Worm (Caenorhabditis elegans) whole organism, midembryonic: Measurements from ENCODE around the gene H12D21.9.

Experiments used
- T22C8.4 ChIP-seq: fragments of 200-800 bp; sonication (Bioruptor generic); IDR thresholded peaks from 2 replicates; pipeline ENCODE4 v1.3.6; 2022; ENCODE audit warnings: missing genetic modification characterization, missing compliant biosample characterization
- cog-1 ChIP-seq: sonication (generic microtip); optimal IDR thresholded peaks from 2 replicates; lab custom pipeline; 2016; ENCODE audit warnings: missing genetic modification characterization, missing compliant biosample characterization
- flt-1 ChIP-seq: fragments of 200-800 bp; sonication (Bioruptor generic); IDR thresholded peaks from 2 replicates; pipeline ENCODE4 v1.3.6; 2022; ENCODE audit warnings: missing genetic modification characterization, missing compliant biosample characterization
- klf-2 ChIP-seq: fragments of 200-800 bp; sonication (Bioruptor generic); conservative IDR thresholded peaks from 2 replicates; pipeline ENCODE4 v1.3.6; 2022; ENCODE audit warnings: missing genetic modification reagents, missing genetic modification characterization, missing compliant biosample characterization
- med-1 ChIP-seq: sonication (generic microtip); optimal IDR thresholded peaks from 2 replicates; lab custom pipeline; 2017; ENCODE audit warnings: missing genetic modification characterization, mild to moderate bottlenecking, missing compliant biosample characterization, antibody characterized with exemption, missing genetic modification reagents; ENCODE audit not compliant: insufficient read depth
- ref-1 ChIP-seq: fragments of 200-800 bp; sonication (Bioruptor generic); conservative IDR thresholded peaks from 2 replicates; pipeline ENCODE4 v1.3.6; 2022; ENCODE audit warnings: missing genetic modification reagents, missing genetic modification characterization, missing compliant biosample characterization
- tab-1 ChIP-seq: fragments of 200-800 bp; sonication (Bioruptor generic); IDR thresholded peaks from 2 replicates; pipeline ENCODE4 v1.3.6; 2022; ENCODE audit warnings: missing genetic modification characterization, missing compliant biosample characterization
- ztf-23 ChIP-seq: fragments of 200-800 bp; sonication (Bioruptor generic); IDR thresholded peaks from 2 replicates; pipeline ENCODE4 v1.3.6; 2022; ENCODE audit warnings: missing genetic modification reagents, missing genetic modification characterization, missing compliant biosample characterization
- ztf-29 ChIP-seq: fragments of 200-800 bp; sonication (Bioruptor generic); IDR thresholded peaks from 2 replicates; pipeline ENCODE4 v1.3.6; 2022; ENCODE audit warnings: missing genetic modification reagents, missing genetic modification characterization, missing compliant biosample characterization

- TF ChIP-seq flt-1 (GFP tag; lab: Robert Waterston, UW) (no peak), klf-2 (GFP tag; lab: Robert Waterston, UW) (no peak), tab-1 (GFP tag; lab: Robert Waterston, UW) (no peak), ref-1 (GFP tag; lab: Robert Waterston, UW) (no peak), cog-1 (tag; lab: Kevin White, UChicago) (no peak), ztf-23 (GFP tag; lab: Robert Waterston, UW) (no peak), med-1 (no peak), ztf-29 (no peak), T22C8.4 (no peak)
These were observed at the start of gene H12D21.9 for ce11 chrV:14909331-14909835.
